Worm (Caenorhabditis elegans) whole organism, midembryonic: ENCODE measurements around the gene dos-2.

Source experiments
- cog-1 ChIP-seq: sonication (generic microtip); optimal IDR thresholded peaks from 2 replicates; lab custom pipeline; 2016; ENCODE audit warnings: missing genetic modification characterization, missing compliant biosample characterization
- flt-1 ChIP-seq: fragments of 200-800 bp; sonication (Bioruptor generic); IDR thresholded peaks from 2 replicates; pipeline ENCODE4 v1.3.6; 2022; ENCODE audit warnings: missing genetic modification characterization, missing compliant biosample characterization
- med-1 ChIP-seq: sonication (generic microtip); optimal IDR thresholded peaks from 2 replicates; lab custom pipeline; 2017; ENCODE audit warnings: missing genetic modification characterization, mild to moderate bottlenecking, missing compliant biosample characterization, antibody characterized with exemption, missing genetic modification reagents; ENCODE audit not compliant: insufficient read depth
- tab-1 ChIP-seq: fragments of 200-800 bp; sonication (Bioruptor generic); IDR thresholded peaks from 2 replicates; pipeline ENCODE4 v1.3.6; 2022; ENCODE audit warnings: missing genetic modification characterization, missing compliant biosample characterization
- ztf-23 ChIP-seq: fragments of 200-800 bp; sonication (Bioruptor generic); IDR thresholded peaks from 2 replicates; pipeline ENCODE4 v1.3.6; 2022; ENCODE audit warnings: missing genetic modification reagents, missing genetic modification characterization, missing compliant biosample characterization

DNA sequence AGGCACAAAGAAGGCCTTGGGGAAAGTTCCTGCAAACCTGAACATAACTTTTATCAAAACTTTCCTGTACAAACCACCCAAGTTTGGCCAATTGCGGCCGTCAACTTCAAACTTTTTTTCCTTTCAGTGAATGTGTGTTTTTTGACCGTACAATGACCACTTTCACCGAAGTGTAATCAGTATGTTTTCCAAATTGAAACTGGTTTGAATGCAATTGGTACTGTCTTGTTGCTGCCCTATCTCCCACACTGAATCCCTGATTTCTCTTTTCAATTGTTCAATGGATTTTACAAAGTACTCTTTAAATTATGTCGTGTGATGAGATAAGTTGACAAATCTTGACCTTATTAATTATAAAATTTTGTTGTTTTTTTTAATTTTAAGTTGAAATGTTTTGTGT is 24.4 kb downstream of the dos-2 start:
- TF ChIP-seq med-1, result no peak
- TF ChIP-seq flt-1 (GFP tag; lab: Robert Waterston, UW), result no peak
- no peak for TF ChIP-seq ztf-23 (GFP tag; lab: Robert Waterston, UW)
- TF ChIP-seq tab-1, result no peak
- no peak for TF ChIP-seq cog-1 (tag; lab: Kevin White, UChicago)
